Worm (Caenorhabditis elegans) whole organism, L3 larva: ENCODE results near the gene nsph-1.1.
A peak's percentile ranks its signal among the peaks of the same experiment; 100 is the strongest.

Experiments
- R02D3.7 ChIP-seq: fragments of 150-350 bp; optimal IDR thresholded peaks from 2 replicates; lab custom pipeline; 2014; ENCODE audit warnings: missing biosample characterization, missing genetic modification characterization
- ZK546.5 ChIP-seq: sonication (generic microtip); optimal IDR thresholded peaks from 2 replicates; lab custom pipeline; 2017; ENCODE audit warnings: missing biosample characterization, missing genetic modification characterization
- aly-2 ChIP-seq: fragments of 150-350 bp; optimal IDR thresholded peaks from 2 replicates; lab custom pipeline; 2014; ENCODE audit warnings: missing biosample characterization, missing genetic modification characterization
- ama-1 ChIP-seq: fragments of 150-350 bp; optimal IDR thresholded peaks from 2 replicates; lab custom pipeline; 2018
- ceh-16 ChIP-seq: sonication (generic microtip); optimal IDR thresholded peaks from 2 replicates; lab custom pipeline; 2017; ENCODE audit warnings: missing biosample characterization, missing genetic modification characterization
- ceh-82 ChIP-seq: fragments of 150-350 bp; optimal IDR thresholded peaks from 2 replicates; lab custom pipeline; 2014; ENCODE audit warnings: missing biosample characterization, missing genetic modification characterization
- daf-12 ChIP-seq: fragments of 150-350 bp; optimal IDR thresholded peaks from 2 replicates; lab custom pipeline; 2014; ENCODE audit warnings: missing biosample characterization, missing genetic modification reagents, missing genetic modification characterization
- elt-1 ChIP-seq: fragments of 150-350 bp; optimal IDR thresholded peaks from 2 replicates; lab custom pipeline; 2014; ENCODE audit warnings: missing biosample characterization, missing genetic modification characterization
- elt-2 ChIP-seq: sonication (generic microtip); optimal IDR thresholded peaks from 2 replicates; lab custom pipeline; 2016; ENCODE audit warnings: missing genetic modification reagents, mild to moderate bottlenecking, missing genetic modification characterization, missing compliant biosample characterization
- eor-1 ChIP-seq, 2 experiments: fragments of 150-350 bp; optimal IDR thresholded peaks; 2 replicates each; lab custom pipeline; 2014 to 2018; ENCODE audit warnings: missing biosample characterization in 2 of 2, missing genetic modification characterization in 2 of 2
- fkh-10 ChIP-seq: sonication (generic microtip); optimal IDR thresholded peaks from 2 replicates; lab custom pipeline; 2017; ENCODE audit warnings: missing biosample characterization, missing genetic modification reagents, missing genetic modification characterization
- jun-1 ChIP-seq: fragments of 150-350 bp; optimal IDR thresholded peaks from 2 replicates; lab custom pipeline; 2014; ENCODE audit warnings: missing biosample characterization, missing genetic modification reagents, missing genetic modification characterization
- lin-15B ChIP-seq: fragments of 150-350 bp; optimal IDR thresholded peaks from 2 replicates; lab custom pipeline; 2014; ENCODE audit warnings: missing biosample characterization, missing genetic modification characterization
- lin-39 ChIP-seq: fragments of 150-350 bp; optimal IDR thresholded peaks from 2 replicates; lab custom pipeline; 2018; ENCODE audit warnings: missing biosample characterization, missing genetic modification reagents, missing genetic modification characterization
- lsy-12 ChIP-seq: sonication (generic microtip); optimal IDR thresholded peaks from 2 replicates; lab custom pipeline; 2016; ENCODE audit warnings: mild to moderate bottlenecking, missing genetic modification characterization, missing compliant biosample characterization
- mdl-1 ChIP-seq: fragments of 150-350 bp; optimal IDR thresholded peaks from 2 replicates; lab custom pipeline; 2014; ENCODE audit warnings: missing biosample characterization, missing genetic modification characterization
- mml-1 ChIP-seq: fragments of 150-350 bp; sonication (generic microtip); optimal IDR thresholded peaks from 3 replicates; lab custom pipeline; 2014; ENCODE audit warnings: missing biosample characterization, missing genetic modification characterization
- nfya-1 ChIP-seq: sonication (generic microtip); optimal IDR thresholded peaks from 2 replicates; lab custom pipeline; 2017; ENCODE audit warnings: missing genetic modification characterization, mild to moderate bottlenecking, missing compliant biosample characterization, antibody characterized with exemption, moderate library complexity; ENCODE audit not compliant: insufficient read depth
- nhr-12 ChIP-seq: fragments of 150-350 bp; optimal IDR thresholded peaks from 2 replicates; lab custom pipeline; 2014; ENCODE audit warnings: missing biosample characterization, missing genetic modification characterization
- nhr-23 ChIP-seq: fragments of 150-350 bp; optimal IDR thresholded peaks from 2 replicates; lab custom pipeline; 2014; ENCODE audit warnings: missing biosample characterization, missing genetic modification reagents, missing genetic modification characterization
- nhr-25 ChIP-seq: sonication (generic microtip); optimal IDR thresholded peaks from 2 replicates; lab custom pipeline; 2017; ENCODE audit warnings: missing biosample characterization, missing genetic modification characterization
- nhr-28 ChIP-seq: fragments of 150-350 bp; optimal IDR thresholded peaks from 2 replicates; lab custom pipeline; 2014; ENCODE audit warnings: missing biosample characterization, missing genetic modification characterization
- nhr-43 ChIP-seq: sonication (generic microtip); optimal IDR thresholded peaks from 2 replicates; lab custom pipeline; 2016; ENCODE audit warnings: mild to moderate bottlenecking, missing genetic modification characterization, missing compliant biosample characterization; ENCODE audit not compliant: poor library complexity, severe bottlenecking
- nhr-76 ChIP-seq: fragments of 150-350 bp; sonication (generic microtip); optimal IDR thresholded peaks from 5 replicates; lab custom pipeline; 2014; ENCODE audit warnings: missing biosample characterization, missing genetic modification characterization
- nhr-77 ChIP-seq: fragments of 150-350 bp; optimal IDR thresholded peaks from 2 replicates; lab custom pipeline; 2014; ENCODE audit warnings: missing biosample characterization, missing genetic modification characterization
- pha-4 ChIP-seq: fragments of 150-350 bp; optimal IDR thresholded peaks from 2 replicates; lab custom pipeline; 2014; ENCODE audit warnings: missing biosample characterization, missing genetic modification reagents, missing genetic modification characterization
- pqm-1 ChIP-seq: fragments of 150-350 bp; optimal IDR thresholded peaks from 2 replicates; lab custom pipeline; 2017; ENCODE audit warnings: missing biosample characterization, missing genetic modification characterization, inconsistent platforms
- skn-1 ChIP-seq: fragments of 150-350 bp; optimal IDR thresholded peaks from 2 replicates; lab custom pipeline; 2014; ENCODE audit warnings: missing biosample characterization, missing genetic modification characterization
- tbx-2 ChIP-seq: sonication (generic microtip); optimal IDR thresholded peaks from 2 replicates; lab custom pipeline; 2016; ENCODE audit warnings: mild to moderate bottlenecking, missing genetic modification characterization, missing compliant biosample characterization
- unc-39 ChIP-seq: sonication (generic microtip); optimal IDR thresholded peaks from 4 replicates; lab custom pipeline; 2017; ENCODE audit warnings: missing biosample characterization, missing genetic modification characterization
- ztf-4 ChIP-seq: fragments of 150-350 bp; optimal IDR thresholded peaks from 2 replicates; lab custom pipeline; 2014; ENCODE audit warnings: missing biosample characterization, missing genetic modification characterization

Gene nsph-1.1

ce11 chrII:8788752-8789151 lies 22.2 kb downstream of the nsph-1.1 start:
- peak; percentile 21 for TF ChIP-seq lsy-12 (tag; lab: Kevin White, UChicago)
- no peak for TF ChIP-seq jun-1 (tag; lab: Kevin White, UChicago)
- TF ChIP-seq nhr-23 (tag; lab: Kevin White, UChicago): no peak

DNA sequence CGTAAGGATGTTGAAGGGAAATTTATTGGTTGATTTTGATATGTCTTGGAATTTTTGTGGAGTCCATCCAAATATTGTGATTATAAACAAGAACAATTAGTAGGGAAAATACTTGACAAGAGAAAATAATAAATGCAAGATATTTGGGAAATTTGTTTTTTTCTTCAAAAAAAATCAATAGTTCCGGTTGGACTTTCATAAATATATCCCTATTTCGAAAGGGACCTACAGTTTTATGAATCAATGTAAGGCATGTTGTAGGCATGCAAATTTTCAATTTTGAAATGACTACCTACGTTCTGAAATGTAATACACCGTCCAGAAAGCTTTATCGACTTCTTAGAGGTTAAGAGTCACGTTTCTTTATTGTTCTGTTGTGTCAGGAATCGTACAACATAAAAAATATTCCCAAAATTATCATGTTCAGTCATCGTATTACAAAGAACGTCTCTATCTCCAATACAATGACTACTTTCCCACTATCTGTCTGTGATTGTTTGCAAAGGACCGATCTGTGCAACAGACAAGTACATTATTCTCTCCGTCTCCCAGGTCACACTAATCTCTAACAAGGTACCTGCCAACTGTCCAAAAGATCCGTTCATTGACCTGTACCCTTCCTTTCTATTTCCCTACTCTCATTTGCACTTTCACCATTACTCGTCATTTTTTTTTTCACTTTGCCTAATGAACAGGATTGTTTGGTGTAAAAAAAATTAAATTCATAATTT lies 23.4 kb downstream of the nsph-1.1 start, which contains the start of gene F07H5.13:
F07H5.13 (plus strand) TSS at position 730 of the 731 bp plus-strand sequence.
- TF ChIP-seq ztf-4 (tag; lab: Kevin White, UChicago): peak; percentile 71
- peak; percentile 17 for TF ChIP-seq nhr-77 (tag; lab: Kevin White, UChicago)
- peak; percentile 70 for TF ChIP-seq lsy-12 (tag; lab: Kevin White, UChicago)
- no peak for TF ChIP-seq jun-1 (tag; lab: Kevin White, UChicago)
- no peak for TF ChIP-seq fkh-10 (GFP tag; lab: Kevin White, UChicago)
- peak; percentile 17 for TF ChIP-seq nhr-23 (tag; lab: Kevin White, UChicago)
- TF ChIP-seq pha-4 (tag; lab: Kevin White, UChicago): peak; percentile 30
- TF ChIP-seq daf-12 (tag; lab: Kevin White, UChicago): no peak
- peak; percentile 58 for TF ChIP-seq nhr-25 (tag; lab: Kevin White, UChicago)
- peak; percentile 94 for TF ChIP-seq ama-1
- TF ChIP-seq elt-2: peak; percentile 48
- no peak for TF ChIP-seq eor-1 (tag; optimal IDR thresholded peaks at IDR 0.05; lab: Kevin White, UChicago)
- peak; percentile 2 for TF ChIP-seq elt-1
- TF ChIP-seq nhr-43 (tag; lab: Kevin White, UChicago): peak; percentile 87
- TF ChIP-seq mdl-1: no peak
- peak; percentile 52 for TF ChIP-seq tbx-2
- TF ChIP-seq nhr-76 (tag; lab: Kevin White, UChicago): no peak
- TF ChIP-seq, all 47 proteins: peak for 11

DNA sequence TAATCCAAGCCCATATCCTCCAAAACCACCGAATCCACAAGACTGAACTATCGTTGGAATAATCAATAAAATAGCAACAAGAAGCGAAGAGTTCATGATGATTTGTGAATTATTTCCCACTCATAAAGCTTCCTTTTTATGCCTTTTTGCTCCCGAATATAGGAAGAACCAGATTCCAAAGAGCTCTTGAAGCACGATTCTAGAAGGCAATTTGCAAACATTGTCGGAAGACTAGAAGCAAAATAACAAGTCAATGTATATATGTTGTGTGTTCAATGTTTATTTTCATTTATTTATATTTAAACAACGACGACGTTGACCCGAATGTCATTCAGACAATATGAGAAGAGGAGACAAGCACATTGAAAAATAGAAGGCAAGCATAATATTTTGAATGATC lies 26.1 kb downstream of the nsph-1.1 start, which contains the start of gene idpa-2:
idpa-2 (minus strand) TSS at position 101 of the 400 bp plus-strand sequence.
- TF ChIP-seq nhr-23 (tag; lab: Kevin White, UChicago) (no peak), mdl-1 (no peak), nhr-77 (tag; lab: Kevin White, UChicago) (no peak), ZK546.5 (tag; lab: Kevin White, UChicago) (no peak), lsy-12 (tag; lab: Kevin White, UChicago) (no peak), nhr-76 (tag; lab: Kevin White, UChicago) (no peak), aly-2 (tag; lab: Kevin White, UChicago) (no peak), tbx-2 (no peak), lin-39 (no peak)

DNA sequence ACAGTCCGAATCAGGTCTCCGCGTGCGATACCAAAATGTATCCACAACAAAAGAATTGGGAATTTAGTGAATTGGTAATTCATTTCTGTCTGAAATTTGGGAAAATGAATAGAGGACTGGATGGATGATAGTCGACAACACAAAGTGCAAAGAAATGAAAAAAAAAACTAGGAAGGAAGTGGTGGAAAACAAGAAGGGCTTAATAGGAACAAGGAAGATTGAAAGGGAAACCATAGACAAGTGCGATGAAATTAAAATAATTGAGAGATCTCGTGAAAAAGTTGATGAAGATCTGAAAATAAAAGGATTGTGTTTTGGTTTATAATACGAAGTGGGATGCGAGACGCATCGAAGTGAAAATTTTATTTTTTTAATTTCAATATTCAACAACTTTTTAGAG lies 27.5 kb downstream of the nsph-1.1 start, which contains the start of gene F07H5.7:
F07H5.7 (minus strand) TSS at position 101 of the 400 bp plus-strand sequence.
- TF ChIP-seq unc-39 (tag; lab: Kevin White, UChicago) (no peak), ceh-82 (no peak), nhr-28 (tag; lab: Kevin White, UChicago) (no peak), nhr-43 (tag; lab: Kevin White, UChicago) (no peak), skn-1 (no peak), nhr-76 (tag; lab: Kevin White, UChicago) (no peak), pha-4 (tag; lab: Kevin White, UChicago) (no peak), ceh-16 (tag; lab: Kevin White, UChicago) (no peak), pqm-1 (tag; lab: Kevin White, UChicago) (no peak), mml-1 (tag; lab: Kevin White, UChicago) (no peak), nhr-12 (no peak), R02D3.7 (tag; lab: Kevin White, UChicago) (no peak), lin-15B (tag; lab: Kevin White, UChicago) (no peak), lsy-12 (tag; lab: Kevin White, UChicago) (no peak)
- TF ChIP-seq, all 47 proteins: peak for 0

ce11 chrII:8795227-8795626 lies 28.7 kb downstream of the nsph-1.1 start:
- no peak for TF ChIP-seq ZK546.5 (tag; lab: Kevin White, UChicago)
- no peak for TF ChIP-seq ama-1
- no peak for TF ChIP-seq ceh-82
- no peak for TF ChIP-seq ztf-4 (tag; lab: Kevin White, UChicago)
- TF ChIP-seq nfya-1: no peak
- no peak for TF ChIP-seq aly-2 (tag; lab: Kevin White, UChicago)
- TF ChIP-seq elt-1: no peak
